Fruit fly (Drosophila melanogaster) whole organism, embryonic: ENCODE results near the gene GlnRS.

ENCODE experiments used
- Aef1 ChIP-seq: fragments of 200-800 bp; sonication (Bioruptor generic); IDR thresholded peaks from 3 replicates; pipeline ENCODE4 v1.3.6; 2022; ENCODE audit warnings: missing biosample characterization, missing genetic modification characterization
- B-H1 ChIP-seq: fragments of 200-800 bp; sonication (Bioruptor generic); IDR thresholded peaks from 3 replicates; pipeline ENCODE4 v1.3.6; 2022; ENCODE audit warnings: missing biosample characterization, missing genetic modification characterization
- Bteb2 ChIP-seq: fragments of 200-800 bp; sonication (Bioruptor generic); optimal IDR thresholded peaks from 2 replicates; lab custom pipeline; 2016; ENCODE audit warnings: missing biosample characterization, missing genetic modification characterization
- CG1233 ChIP-seq: fragments of 200-800 bp; sonication (Bioruptor generic); optimal IDR thresholded peaks from 4 replicates; lab custom pipeline; 2018; ENCODE audit warnings: missing biosample characterization, mild to moderate bottlenecking, missing genetic modification characterization
- CG13296 ChIP-seq: fragments of 200-800 bp; sonication (Bioruptor generic); optimal IDR thresholded peaks from 3 replicates; lab custom pipeline; 2018; ENCODE audit warnings: missing biosample characterization, mild to moderate bottlenecking, missing genetic modification characterization
- CG14050 ChIP-seq: fragments of 200-800 bp; sonication (Bioruptor generic); IDR thresholded peaks from 3 replicates; pipeline ENCODE4 v1.3.6; 2022; ENCODE audit warnings: missing biosample characterization, missing genetic modification characterization
- CG14710 ChIP-seq: fragments of 200-800 bp; sonication (Bioruptor generic); optimal IDR thresholded peaks from 3 replicates; lab custom pipeline; 2019; ENCODE audit warnings: missing biosample characterization, mild to moderate bottlenecking, missing genetic modification characterization, moderate library complexity
- CG15514 ChIP-seq: fragments of 200-800 bp; sonication (Bioruptor generic); optimal IDR thresholded peaks from 3 replicates; lab custom pipeline; 2017; ENCODE audit warnings: missing biosample characterization, missing genetic modification characterization, mild to moderate bottlenecking, moderate library complexity, missing genetic modification reagents
- CG17829 ChIP-seq: fragments of 200-800 bp; optimal IDR thresholded peaks from 2 replicates; lab custom pipeline; 2019; ENCODE audit warnings: missing biosample characterization, mild to moderate bottlenecking, missing genetic modification characterization, moderate library complexity
- CG1832 ChIP-seq: fragments of 200-800 bp; sonication (Bioruptor generic); optimal IDR thresholded peaks from 2 replicates; lab custom pipeline; 2017; ENCODE audit warnings: missing biosample characterization, mild to moderate bottlenecking, missing genetic modification characterization, inconsistent platforms
- CG2129 ChIP-seq: fragments of 200-800 bp; sonication (Bioruptor generic); IDR thresholded peaks from 2 replicates; pipeline ENCODE4 v1.3.6; 2022; ENCODE audit warnings: missing biosample characterization, missing genetic modification characterization; ENCODE audit not compliant: partially characterized antibody
- CG3281 ChIP-seq: fragments of 200-800 bp; sonication (Bioruptor generic); optimal IDR thresholded peaks from 3 replicates; lab custom pipeline; 2017; ENCODE audit warnings: missing biosample characterization, mild to moderate bottlenecking, missing genetic modification characterization
- CG4360 ChIP-seq: fragments of 200-800 bp; sonication (Bioruptor generic); IDR thresholded peaks from 2 replicates; pipeline ENCODE4 v1.3.6; 2022; ENCODE audit warnings: missing biosample characterization, missing genetic modification characterization
- CG4404 ChIP-seq: fragments of 200-800 bp; sonication (Bioruptor generic); IDR thresholded peaks from 2 replicates; pipeline ENCODE4 v1.3.6; 2022; ENCODE audit warnings: missing biosample characterization, missing genetic modification characterization
- CG6654 ChIP-seq: fragments of 200-800 bp; sonication (Bioruptor generic); optimal IDR thresholded peaks from 2 replicates; lab custom pipeline; 2017; ENCODE audit warnings: missing biosample characterization, mild to moderate bottlenecking, missing genetic modification characterization
- CG7839 ChIP-seq: fragments of 200-800 bp; sonication (Bioruptor generic); optimal IDR thresholded peaks from 3 replicates; lab custom pipeline; 2018; ENCODE audit warnings: missing biosample characterization, mild to moderate bottlenecking, missing genetic modification characterization, moderate library complexity
- CG8765 ChIP-seq: fragments of 200-800 bp; sonication (Bioruptor generic); IDR thresholded peaks from 2 replicates; pipeline ENCODE4 v1.3.6; 2022; ENCODE audit warnings: missing biosample characterization, missing genetic modification characterization
- CG9437 ChIP-seq: fragments of 200-800 bp; sonication (Bioruptor generic); optimal IDR thresholded peaks from 2 replicates; lab custom pipeline; 2018; ENCODE audit warnings: missing biosample characterization, mild to moderate bottlenecking, missing genetic modification characterization
- CTCF ChIP-seq: fragments of 200-800 bp; sonication (Bioruptor generic); optimal IDR thresholded peaks from 2 replicates; lab custom pipeline; 2017; ENCODE audit warnings: missing biosample characterization, mild to moderate bottlenecking, missing genetic modification characterization, moderate library complexity
- Chrac-16 ChIP-seq: fragments of 200-800 bp; sonication (Bioruptor generic); optimal IDR thresholded peaks from 3 replicates; lab custom pipeline; 2016; ENCODE audit warnings: missing biosample characterization, missing genetic modification characterization
- Dip2 ChIP-seq: fragments of 200-800 bp; sonication (Bioruptor generic); IDR thresholded peaks from 2 replicates; pipeline ENCODE4 v1.3.6; 2022; ENCODE audit warnings: missing biosample characterization, missing genetic modification characterization
- Dp ChIP-seq: fragments of 200-800 bp; sonication (Bioruptor generic); optimal IDR thresholded peaks from 2 replicates; lab custom pipeline; 2018; ENCODE audit warnings: missing biosample characterization, mild to moderate bottlenecking, missing genetic modification characterization, moderate library complexity
- E2f2 ChIP-seq: fragments of 200-800 bp; sonication (Bioruptor generic); IDR thresholded peaks from 2 replicates; pipeline ENCODE4 v1.3.6; 2022; ENCODE audit warnings: missing biosample characterization, missing genetic modification characterization
- Ets65A ChIP-seq: fragments of 200-800 bp; sonication (Bioruptor generic); peaks from one replicate; lab custom pipeline; 2016; ENCODE audit warnings: missing biosample characterization, missing genetic modification characterization
- Ets97D ChIP-seq: fragments of 200-800 bp; sonication (Bioruptor generic); optimal IDR thresholded peaks from 3 replicates; lab custom pipeline; 2016; ENCODE audit warnings: missing biosample characterization, missing genetic modification characterization
- Med ChIP-seq: fragments of 200-800 bp; sonication (Bioruptor generic); peaks from one replicate; lab custom pipeline; 2016; ENCODE audit warnings: missing biosample characterization, missing genetic modification characterization, mild to moderate bottlenecking, inconsistent platforms, moderate library complexity
- Meics ChIP-seq: fragments of 200-800 bp; sonication (Bioruptor generic); optimal IDR thresholded peaks from 2 replicates; lab custom pipeline; 2017; ENCODE audit warnings: missing biosample characterization, mild to moderate bottlenecking, missing genetic modification characterization
- PHDP ChIP-seq: fragments of 200-800 bp; sonication (Bioruptor generic); optimal IDR thresholded peaks from 3 replicates; lab custom pipeline; 2018; ENCODE audit warnings: missing biosample characterization, mild to moderate bottlenecking, missing genetic modification characterization, moderate library complexity
- ara ChIP-seq: fragments of 200-800 bp; sonication (Bioruptor generic); IDR thresholded peaks from 2 replicates; pipeline ENCODE4 v1.3.6; 2022; ENCODE audit warnings: missing biosample characterization, missing genetic modification characterization
- bcd ChIP-seq: fragments of 200-800 bp; sonication (Bioruptor generic); optimal IDR thresholded peaks from 2 replicates; lab custom pipeline; 2017; ENCODE audit warnings: missing biosample characterization, mild to moderate bottlenecking, missing genetic modification characterization
- cato ChIP-seq: fragments of 200-800 bp; sonication (Bioruptor generic); optimal IDR thresholded peaks from 2 replicates; lab custom pipeline; 2016; ENCODE audit warnings: missing biosample characterization, missing genetic modification characterization, borderline replicate concordance
- caup ChIP-seq: fragments of 200-800 bp; sonication (Bioruptor generic); optimal IDR thresholded peaks from 3 replicates; lab custom pipeline; 2017; ENCODE audit warnings: missing biosample characterization, mild to moderate bottlenecking, missing genetic modification characterization, moderate library complexity; ENCODE audit not compliant: severe bottlenecking
- chm ChIP-seq: fragments of 200-800 bp; sonication (Bioruptor generic); IDR thresholded peaks from 2 replicates; pipeline ENCODE4 v1.3.6; 2022; ENCODE audit warnings: missing biosample characterization, missing genetic modification characterization
- crol ChIP-seq: fragments of 200-800 bp; sonication (Bioruptor generic); IDR thresholded peaks from 2 replicates; pipeline ENCODE4 v1.3.6; 2022; ENCODE audit warnings: missing biosample characterization, missing genetic modification characterization
- gsb ChIP-seq: fragments of 200-800 bp; sonication (Bioruptor generic); IDR thresholded peaks from 2 replicates; pipeline ENCODE4 v1.3.6; 2022; ENCODE audit warnings: missing biosample characterization, missing genetic modification characterization
- her ChIP-seq: fragments of 200-800 bp; sonication (Bioruptor generic); optimal IDR thresholded peaks from 2 replicates; lab custom pipeline; 2016; ENCODE audit warnings: missing biosample characterization, missing genetic modification characterization
- lab ChIP-seq: fragments of 200-800 bp; sonication (Bioruptor generic); optimal IDR thresholded peaks from 3 replicates; lab custom pipeline; 2017; ENCODE audit warnings: missing biosample characterization, missing genetic modification characterization, mild to moderate bottlenecking, moderate library complexity, missing genetic modification reagents
- mirr ChIP-seq: fragments of 200-800 bp; sonication (Bioruptor generic); optimal IDR thresholded peaks from 3 replicates; lab custom pipeline; 2018; ENCODE audit warnings: missing biosample characterization, mild to moderate bottlenecking, missing genetic modification characterization
- nerfin-1 ChIP-seq: fragments of 200-800 bp; sonication (Bioruptor generic); optimal IDR thresholded peaks from 3 replicates; lab custom pipeline; 2019; ENCODE audit warnings: missing biosample characterization, mild to moderate bottlenecking, missing genetic modification characterization, moderate library complexity
- odd ChIP-seq: fragments of 200-800 bp; sonication (Bioruptor generic); optimal IDR thresholded peaks from 2 replicates; lab custom pipeline; 2017; ENCODE audit warnings: missing biosample characterization, mild to moderate bottlenecking, missing genetic modification characterization
- org-1 ChIP-seq: fragments of 200-800 bp; sonication (Bioruptor generic); optimal IDR thresholded peaks from 2 replicates; lab custom pipeline; 2017; ENCODE audit warnings: missing biosample characterization, missing genetic modification characterization
- pb ChIP-seq: fragments of 200-800 bp; sonication (Bioruptor generic); optimal IDR thresholded peaks from 3 replicates; lab custom pipeline; 2016; ENCODE audit warnings: missing biosample characterization, missing genetic modification characterization
- stwl ChIP-seq: fragments of 200-800 bp; sonication (Bioruptor generic); optimal IDR thresholded peaks from 3 replicates; lab custom pipeline; 2018; ENCODE audit warnings: missing biosample characterization, mild to moderate bottlenecking, missing genetic modification characterization, moderate library complexity
- zf30C ChIP-seq: fragments of 200-800 bp; sonication (Bioruptor generic); optimal IDR thresholded peaks from 3 replicates; lab custom pipeline; 2018; ENCODE audit warnings: missing biosample characterization, mild to moderate bottlenecking, missing genetic modification characterization

GlnRS gene

dm6 chr3R:25312583-25312982, 47.1 kb upstream of the GlnRS start:
- TF ChIP-seq crol (GFP tag; lab: Robert Waterston, UW) (no peak), her (no peak), Bteb2 (GFP tag; lab: Kevin White, UChicago) (no peak), cato (GFP tag; lab: Kevin White, UChicago) (no peak), CG4404 (GFP tag; lab: Robert Waterston, UW) (no peak), lab (peak; percentile 26), chm (no peak), org-1 (GFP tag; lab: Kevin White, UChicago) (no peak), CG1233 (GFP tag; lab: Kevin White, UChicago) (peak; percentile 11), mirr (GFP tag; lab: Kevin White, UChicago) (peak; percentile 49), gsb (GFP tag; lab: Robert Waterston, UW) (no peak), CG13296 (GFP tag; lab: Kevin White, UChicago) (peak; percentile 23), Dip2 (GFP tag; lab: Robert Waterston, UW) (peak; percentile 84), CG17829 (tag; lab: Kevin White, UChicago) (no peak), CG3281 (peak; percentile 11), CG14050 (GFP tag; lab: Robert Waterston, UW) (no peak), Ets65A (GFP tag; lab: Kevin White, UChicago) (peak; percentile 43), nerfin-1 (tag; lab: Kevin White, UChicago) (no peak), Dp (GFP tag; lab: Kevin White, UChicago) (peak; percentile 45), CG6654 (GFP tag; lab: Kevin White, UChicago) (no peak), pb (GFP tag; lab: Kevin White, UChicago) (no peak), Aef1 (no peak), Ets97D (GFP tag; lab: Kevin White, UChicago) (peak; percentile 22), CG15514 (GFP tag; lab: Kevin White, UChicago) (peak; percentile 29), CTCF (GFP tag; lab: Kevin White, UChicago) (peak; percentile 89), PHDP (no peak), CG7839 (tag; lab: Kevin White, UChicago) (peak; percentile 11), CG4360 (GFP tag; lab: Robert Waterston, UW) (no peak), B-H1 (GFP tag; lab: Robert Waterston, UW) (no peak), CG2129 (GFP tag; lab: Robert Waterston, UW) (no peak), zf30C (no peak), CG1832 (GFP tag; lab: Kevin White, UChicago) (no peak), CG14710 (no peak), CG9437 (peak; percentile 1), Med (GFP tag; lab: Kevin White, UChicago) (peak; percentile 70), caup (GFP tag; lab: Kevin White, UChicago) (peak; percentile 26), ara (GFP tag; lab: Robert Waterston, UW) (no peak), CG8765 (no peak), E2f2 (GFP tag; lab: Robert Waterston, UW) (peak; percentile 63), Meics (GFP tag; lab: Kevin White, UChicago) (peak; percentile 27), Chrac-16 (GFP tag; lab: Kevin White, UChicago) (no peak), stwl (no peak), odd (no peak), bcd (GFP tag; lab: Kevin White, UChicago) (peak; percentile 3)
